Worm (Caenorhabditis elegans) whole organism, L4/young adult: Measurements from ENCODE around the gene C15H9.9.
A peak's percentile ranks its signal among the peaks of the same experiment; 100 is the strongest.

Source experiments
- W03F9.2 ChIP-seq: fragments of 150-350 bp; optimal IDR thresholded peaks from 2 replicates; lab custom pipeline; 2014; ENCODE audit warnings: missing biosample characterization, missing genetic modification characterization
- dao-5 ChIP-seq: sonication (generic microtip); optimal IDR thresholded peaks from 2 replicates; lab custom pipeline; 2016; ENCODE audit warnings: missing genotype, missing genetic modification characterization, moderate library complexity, missing compliant biosample characterization
- him-1 ChIP-seq: sonication (generic microtip); optimal IDR thresholded peaks from 2 replicates; lab custom pipeline; 2016; ENCODE audit warnings: missing genotype, missing genetic modification reagents, missing genetic modification characterization, missing compliant biosample characterization

The C15H9.9 gene

DNA sequence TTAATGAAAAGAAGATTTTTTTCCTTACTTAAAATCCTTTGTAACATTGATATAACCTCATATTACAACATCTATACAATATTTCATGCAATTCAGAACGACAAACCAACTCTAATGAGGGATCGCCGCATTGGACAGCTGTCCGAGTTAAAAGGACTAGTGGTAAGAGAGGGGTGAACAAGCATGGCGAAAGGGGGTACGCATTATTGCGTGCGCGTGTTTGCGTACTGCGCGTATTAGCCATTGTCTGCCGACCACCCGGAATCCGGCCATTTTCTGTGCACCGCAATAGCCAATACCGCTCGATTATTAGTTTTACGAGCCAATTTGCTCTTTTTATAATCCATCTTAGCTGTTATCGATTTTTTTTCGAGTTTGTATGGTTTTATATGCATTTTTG is 30.5 kb downstream of the C15H9.9 start, which contains the start of gene C15H9.4:
C15H9.4 (plus strand) TSS at position 93 of the 400 bp plus-strand sequence.
- TF ChIP-seq him-1 (tag; lab: Kevin White, UChicago) (no peak), W03F9.2 (no peak), dao-5 (tag; lab: Kevin White, UChicago) (no peak)

ce11 chrX:6093046-6093445 is 35.0 kb downstream of the C15H9.9 start, which contains the start of gene C15H9.5:
C15H9.5 (plus strand) TSS chrX:6093300.
- TF ChIP-seq him-1 (tag; lab: Kevin White, UChicago) (no peak), W03F9.2 (no peak), dao-5 (tag; lab: Kevin White, UChicago) (no peak)

ce11 chrX:6092533-6092932 is 35.5 kb downstream of the C15H9.9 start:
- TF ChIP-seq dao-5 (tag; lab: Kevin White, UChicago) (no peak), him-1 (tag; lab: Kevin White, UChicago) (no peak), W03F9.2 (no peak)

ce11 chrX:6091967-6092366 is 36.1 kb downstream of the C15H9.9 start, which contains the start of gene hsp-3:
hsp-3 (minus strand) TSS chrX:6092124.
- TF ChIP-seq him-1 (tag; lab: Kevin White, UChicago) (peak; percentile 82), dao-5 (tag; lab: Kevin White, UChicago) (peak; percentile 16), W03F9.2 (peak; percentile 31)

DNA sequence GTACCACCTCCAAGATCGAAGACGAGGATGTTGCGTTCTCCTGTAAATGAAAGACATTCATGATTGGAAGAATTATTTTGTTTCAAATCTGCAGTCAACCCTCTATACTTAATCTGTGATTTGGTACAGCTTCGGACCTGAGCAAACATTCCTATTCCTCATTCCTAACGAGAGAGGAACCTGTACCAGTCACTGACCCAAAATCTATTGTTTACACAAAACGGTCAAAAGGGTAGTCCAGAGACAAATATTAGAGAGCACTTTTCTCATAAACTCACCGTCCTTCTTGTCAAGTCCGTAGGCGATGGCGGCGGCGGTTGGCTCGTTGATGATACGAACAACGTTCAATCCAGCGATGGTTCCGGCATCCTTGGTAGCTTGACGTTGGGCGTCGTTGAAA is 37.3 kb downstream of the C15H9.9 start:
- TF ChIP-seq him-1 (tag; lab: Kevin White, UChicago) (no peak), W03F9.2 (no peak), dao-5 (tag; lab: Kevin White, UChicago) (no peak)

ce11 chrX:6088718-6089117 is 39.4 kb downstream of the C15H9.9 start:
- TF ChIP-seq dao-5 (tag; lab: Kevin White, UChicago): no peak
- no peak for TF ChIP-seq W03F9.2
- TF ChIP-seq him-1 (tag; lab: Kevin White, UChicago): no peak

- TF ChIP-seq him-1 (tag; lab: Kevin White, UChicago): no peak
- no peak for TF ChIP-seq dao-5 (tag; lab: Kevin White, UChicago)
- TF ChIP-seq W03F9.2: no peak
Measured at ce11 chrX:6087676-6088075, 40.4 kb downstream of the C15H9.9 start, which contains the start of gene C45B2.8. C45B2.8 (plus strand) TSS chrX:6087976.

ce11 chrX:6085824-6086223 is 42.3 kb downstream of the C15H9.9 start, which contains the start of gene C45B2.1:
C45B2.1 (plus strand) TSS chrX:6086124.
- no peak for TF ChIP-seq W03F9.2
- TF ChIP-seq dao-5 (tag; lab: Kevin White, UChicago): no peak
- TF ChIP-seq him-1 (tag; lab: Kevin White, UChicago): no peak

DNA sequence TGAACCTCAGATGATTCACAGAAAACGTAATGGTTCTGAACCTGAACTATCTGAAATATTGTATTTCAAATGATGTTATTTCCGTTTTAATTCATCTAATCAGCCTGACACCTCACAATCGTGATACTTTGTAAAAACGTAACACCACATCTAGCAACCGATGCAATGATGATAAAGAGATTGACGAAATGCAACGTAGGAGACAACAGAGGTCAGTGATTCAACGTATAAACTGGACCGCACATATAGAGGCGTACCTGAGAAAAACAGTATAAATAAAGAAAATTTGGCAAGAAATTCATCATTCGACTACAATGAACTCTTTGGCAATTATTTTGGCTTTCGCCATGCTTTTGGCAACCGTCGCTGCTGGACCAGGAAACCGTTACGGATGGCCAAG is 43.6 kb downstream of the C15H9.9 start, which contains the start of gene C45B2.2:
C45B2.2 (plus strand) TSS at position 301 of the 400 bp plus-strand sequence.
- TF ChIP-seq W03F9.2 (no peak), dao-5 (tag; lab: Kevin White, UChicago) (no peak), him-1 (tag; lab: Kevin White, UChicago) (no peak)

DNA sequence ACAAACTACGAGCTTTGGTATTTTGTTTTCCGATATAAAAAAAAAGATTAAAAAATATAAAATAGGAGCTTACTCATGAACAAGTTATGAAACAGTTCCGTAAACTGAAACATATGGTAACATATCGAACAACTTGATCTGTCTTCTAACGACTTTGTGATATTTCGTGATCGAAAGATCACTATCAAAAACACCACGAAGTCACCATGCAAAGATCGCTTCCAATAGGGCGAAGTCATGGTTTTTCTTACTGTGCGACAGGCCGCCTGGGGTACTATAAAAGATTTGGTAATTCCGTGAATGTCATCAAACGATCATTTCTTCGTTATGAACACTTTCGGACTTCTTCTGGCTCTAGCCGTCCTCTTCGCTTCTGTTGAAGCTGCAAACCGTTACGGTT is 45.4 kb downstream of the C15H9.9 start, which contains the start of gene C45B2.3:
C45B2.3 (plus strand) TSS at position 301 of the 400 bp plus-strand sequence.
- no peak for TF ChIP-seq him-1 (tag; lab: Kevin White, UChicago)
- no peak for TF ChIP-seq W03F9.2
- TF ChIP-seq dao-5 (tag; lab: Kevin White, UChicago): no peak

DNA sequence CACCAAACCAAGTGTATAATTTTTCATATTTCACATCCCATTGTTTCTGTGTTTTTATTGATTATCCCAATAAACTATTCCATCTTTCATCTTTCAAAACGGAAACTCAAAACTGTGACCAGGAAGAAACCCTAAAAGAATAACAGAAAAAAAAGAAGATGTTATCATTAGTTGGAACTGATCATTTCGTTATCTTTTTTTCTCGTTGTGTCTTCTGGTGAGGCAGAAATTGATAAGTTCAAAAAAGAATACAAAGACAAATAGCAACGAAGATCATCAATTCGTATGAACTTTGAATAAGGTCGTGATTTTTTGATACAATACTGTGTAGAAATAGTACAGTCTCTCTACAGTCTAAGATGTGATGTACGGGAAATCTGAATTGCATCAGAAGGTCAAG is 46.3 kb downstream of the C15H9.9 start:
- TF ChIP-seq him-1 (tag; lab: Kevin White, UChicago) (no peak), W03F9.2 (no peak), dao-5 (tag; lab: Kevin White, UChicago) (no peak)
